Worm (Caenorhabditis elegans): Measurements from ENCODE around the gene Y116A8C.30.
A peak's percentile ranks its signal among the peaks of the same experiment; 100 is the strongest.

Gene Y116A8C.30

ce11 chrIV:17084317-17084716 lies 19.2 kb downstream of the Y116A8C.30 start (continued):
- TF ChIP-seq ztf-11 (tag; optimal IDR thresholded peaks at IDR 0.05), result no peak
- no peak for TF ChIP-seq mab-9 (GFP tag; IDR thresholded peaks at IDR 0.05)
- TF ChIP-seq nhr-237 (tag; optimal IDR thresholded peaks at IDR 0.05), result no peak
- TF ChIP-seq mdl-1 (tag; optimal IDR thresholded peaks at IDR 0.05), result no peak
- TF ChIP-seq hlh-17 (GFP tag; optimal IDR thresholded peaks at IDR 0.05; ENCODE audit: borderline replicate concordance), result no peak
- TF ChIP-seq grh-1 (GFP tag; IDR thresholded peaks at IDR 0.05), result no peak
- TF ChIP-seq ceh-88 (GFP tag; IDR thresholded peaks at IDR 0.05), result no peak
- no peak for TF ChIP-seq nhr-76 (tag; optimal IDR thresholded peaks at IDR 0.05)
- TF ChIP-seq unc-130 (tag; optimal IDR thresholded peaks at IDR 0.05), result no peak
- no peak for TF ChIP-seq unc-62 (GFP tag; optimal IDR thresholded peaks at IDR 0.05)
- no peak for TF ChIP-seq lin-14 (GFP tag; optimal IDR thresholded peaks at IDR 0.05)
- peak in 1 of 2 experiments; percentile 22 for TF ChIP-seq lsy-2 (tag; optimal IDR thresholded peaks at IDR 0.05)
- TF ChIP-seq hlh-4 (tag; optimal IDR thresholded peaks at IDR 0.05), result no peak
- no peak for TF ChIP-seq dsc-1 (tag; optimal IDR thresholded peaks at IDR 0.05)
- TF ChIP-seq unc-98 (GFP tag; IDR thresholded peaks at IDR 0.05), result no peak
- TF ChIP-seq elt-3 (tag; optimal IDR thresholded peaks at IDR 0.05), result no peak
- no peak for TF ChIP-seq fkh-10 (GFP tag; optimal IDR thresholded peaks at IDR 0.05)
- TF ChIP-seq ztf-4 (tag; optimal IDR thresholded peaks at IDR 0.05), result no peak
- TF ChIP-seq isw-1 (GFP tag; IDR thresholded peaks at IDR 0.05), result no peak
- TF ChIP-seq unc-86 (tag; optimal IDR thresholded peaks at IDR 0.05), result no peak
- TF ChIP-seq nhr-12 (tag; optimal IDR thresholded peaks at IDR 0.05), result no peak
- no peak for TF ChIP-seq fos-1 (tag; optimal IDR thresholded peaks at IDR 0.05)
- TF ChIP-seq aha-1 (tag; optimal IDR thresholded peaks at IDR 0.05), result no peak
- no peak for TF ChIP-seq sup-37 (GFP tag; optimal IDR thresholded peaks at IDR 0.05)
- no peak for TF ChIP-seq lin-13 (GFP tag; optimal IDR thresholded peaks at IDR 0.05)
- TF ChIP-seq pqm-1 (tag; optimal IDR thresholded peaks at IDR 0.05), result no peak
- TF ChIP-seq swsn-7 (tag; optimal IDR thresholded peaks at IDR 0.05), result peak; percentile 5
- TF ChIP-seq sox-4 (tag; optimal IDR thresholded peaks at IDR 0.05), result no peak
- TF ChIP-seq ets-5 (GFP tag; IDR thresholded peaks at IDR 0.05), result no peak
- TF ChIP-seq C34B4.2 (tag; optimal IDR thresholded peaks at IDR 0.05), result no peak
- no peak for TF ChIP-seq mep-1 (tag; optimal IDR thresholded peaks at IDR 0.05)
- no peak for TF ChIP-seq ceh-63 (GFP tag; optimal IDR thresholded peaks at IDR 0.05)
- no peak for TF ChIP-seq unc-30 (tag; optimal IDR thresholded peaks at IDR 0.05)

ce11 chrIV:17078649-17079048 lies 24.9 kb downstream of the Y116A8C.30 start, which contains the start of gene Y116A8C.25:
Gene Y116A8C.25, minus strand, starts transcription at chrIV:17078749.
- TF ChIP-seq F16B12.6 (tag; optimal IDR thresholded peaks at IDR 0.05) (no peak), sox-4 (tag; optimal IDR thresholded peaks at IDR 0.05) (no peak), ceh-63 (GFP tag; optimal IDR thresholded peaks at IDR 0.05) (no peak), nhr-90 (tag; optimal IDR thresholded peaks at IDR 0.05; ENCODE audit: poor library complexity) (no peak), hlh-17 (GFP tag; optimal IDR thresholded peaks at IDR 0.05; ENCODE audit: borderline replicate concordance) (no peak), egl-27 (tag; optimal IDR thresholded peaks at IDR 0.05) (no peak), egl-13 (tag; optimal IDR thresholded peaks at IDR 0.05) (no peak), elt-2 (tag; optimal IDR thresholded peaks at IDR 0.05) (no peak), lin-35 (GFP tag; optimal IDR thresholded peaks at IDR 0.05) (no peak), pqm-1 (tag; optimal IDR thresholded peaks at IDR 0.05) (no peak), rnt-1 (tag; optimal IDR thresholded peaks at IDR 0.05) (no peak), ceh-90 (tag; optimal IDR thresholded peaks at IDR 0.05) (no peak), ceh-8 (GFP tag; optimal IDR thresholded peaks at IDR 0.05) (no peak), lin-39 (tag; optimal IDR thresholded peaks at IDR 0.05) (no peak), lin-15B (tag; optimal IDR thresholded peaks at IDR 0.05) (no peak), pax-3 (tag; optimal IDR thresholded peaks at IDR 0.05) (no peak), hpl-2 (GFP tag; optimal IDR thresholded peaks at IDR 0.05) (no peak), snu-23 (GFP tag; optimal IDR thresholded peaks at IDR 0.05) (no peak), nhr-11 (tag; optimal IDR thresholded peaks at IDR 0.05) (no peak)
